Fruit fly (Drosophila melanogaster) ovary, adult (tissue): ENCODE data around the gene TP53INP.

Source experiments
- CG17801 ChIP-seq: fragments of 200-800 bp; optimal IDR thresholded peaks from 2 replicates; lab custom pipeline; 2019; ENCODE audit warnings: missing biosample characterization, mild to moderate bottlenecking, missing genetic modification characterization, moderate library complexity; ENCODE audit not compliant: partially characterized antibody

Gene TP53INP

DNA sequence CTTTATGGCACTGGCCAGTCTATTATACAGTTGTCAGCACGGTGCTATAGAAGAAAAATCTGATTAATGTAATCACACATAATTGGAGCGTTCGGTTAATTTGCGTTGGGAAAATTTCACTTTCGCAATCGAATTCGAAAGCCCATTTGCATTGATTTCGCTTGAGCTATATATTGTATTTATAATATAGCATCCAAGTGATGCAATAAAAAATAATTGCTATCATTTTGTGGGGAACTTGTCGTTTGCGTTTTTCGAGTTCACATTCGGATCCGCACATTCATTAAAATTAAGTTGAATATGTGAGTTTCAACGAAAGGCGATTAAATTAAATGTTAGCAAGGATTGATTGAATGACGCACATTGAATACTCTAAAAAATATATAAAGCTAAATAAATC, 10.3 kb downstream of the TP53INP start:
- TF ChIP-seq CG17801 (GFP tag; lab: Kevin White, UChicago) = no peak

DNA sequence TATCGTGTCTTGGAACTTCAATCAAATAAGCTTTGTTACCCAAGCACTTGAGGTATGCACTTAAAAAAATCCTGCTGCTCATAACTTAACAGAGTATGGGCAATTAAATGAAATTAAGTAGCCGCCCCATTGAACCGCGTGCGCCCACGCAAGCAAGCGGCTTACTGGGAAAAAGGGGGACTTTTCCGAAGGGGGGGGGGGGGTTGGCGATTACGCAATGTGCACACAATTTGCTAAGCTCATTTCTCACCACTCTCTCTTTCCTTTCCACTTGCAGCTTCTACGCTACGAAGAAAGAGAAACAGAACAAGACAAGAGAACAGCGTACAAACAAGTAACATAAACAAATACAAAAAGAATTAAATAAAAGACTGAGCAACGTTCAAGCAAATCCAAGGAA, 10.8 kb downstream of the TP53INP start:
- TF ChIP-seq CG17801 (GFP tag; lab: Kevin White, UChicago) = no peak

DNA sequence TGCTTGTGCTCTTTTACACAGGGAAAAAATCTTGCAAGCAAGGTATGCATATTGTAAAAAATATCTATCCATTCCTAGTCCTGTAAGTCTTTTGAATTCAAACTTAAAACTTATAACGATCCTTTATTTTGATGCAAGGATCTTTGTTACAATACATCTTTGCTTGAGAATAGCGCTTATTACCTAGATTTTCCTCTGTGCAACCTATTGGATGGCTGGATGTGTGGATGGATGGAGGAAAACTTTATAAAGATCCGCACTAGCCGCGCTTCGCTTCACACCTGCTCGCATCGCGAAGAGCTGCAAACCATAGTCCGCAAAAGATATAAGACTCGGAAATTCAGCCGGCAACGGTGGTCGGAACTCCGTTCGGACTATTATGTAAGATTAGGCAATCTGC, 14.6 kb downstream of the TP53INP start, which contains the start of gene CG15020:
Gene CG15020 (plus strand): TSS at position 301 of the 400 bp plus-strand sequence.
- no peak for TF ChIP-seq CG17801 (GFP tag; lab: Kevin White, UChicago)

- TF ChIP-seq CG17801 (GFP tag; lab: Kevin White, UChicago) = no peak
These were observed 19.8 kb downstream of the TP53INP start for dm6 chr3L:4426581-4426980.

- TF ChIP-seq CG17801 (GFP tag; lab: Kevin White, UChicago) = no peak
These were observed 22.3 kb downstream of the TP53INP start, which contains the start of gene nAChRbeta1 for dm6 chr3L:4428918-4429546. Gene nAChRbeta1 (plus strand): TSS chr3L:4429349.

DNA sequence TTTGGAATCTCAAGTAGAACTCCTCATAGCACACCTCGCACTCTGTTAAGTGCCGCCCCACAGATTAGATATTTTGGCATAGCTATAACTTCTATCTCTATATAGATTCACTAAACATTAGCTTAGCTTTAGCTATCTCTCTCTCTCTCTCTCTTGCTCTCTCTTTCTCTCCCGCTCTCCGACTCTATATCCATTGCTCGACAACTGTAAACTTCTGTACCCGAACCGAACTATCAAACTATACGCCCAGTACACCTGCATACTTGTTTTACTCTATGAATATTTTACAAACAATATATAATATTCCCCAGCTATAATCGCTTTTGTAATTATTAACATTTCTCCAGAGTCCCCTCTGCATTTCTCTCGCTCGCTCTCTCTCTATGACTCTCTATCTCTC, 23.6 kb downstream of the TP53INP start:
- TF ChIP-seq CG17801 (GFP tag; lab: Kevin White, UChicago) = no peak

DNA sequence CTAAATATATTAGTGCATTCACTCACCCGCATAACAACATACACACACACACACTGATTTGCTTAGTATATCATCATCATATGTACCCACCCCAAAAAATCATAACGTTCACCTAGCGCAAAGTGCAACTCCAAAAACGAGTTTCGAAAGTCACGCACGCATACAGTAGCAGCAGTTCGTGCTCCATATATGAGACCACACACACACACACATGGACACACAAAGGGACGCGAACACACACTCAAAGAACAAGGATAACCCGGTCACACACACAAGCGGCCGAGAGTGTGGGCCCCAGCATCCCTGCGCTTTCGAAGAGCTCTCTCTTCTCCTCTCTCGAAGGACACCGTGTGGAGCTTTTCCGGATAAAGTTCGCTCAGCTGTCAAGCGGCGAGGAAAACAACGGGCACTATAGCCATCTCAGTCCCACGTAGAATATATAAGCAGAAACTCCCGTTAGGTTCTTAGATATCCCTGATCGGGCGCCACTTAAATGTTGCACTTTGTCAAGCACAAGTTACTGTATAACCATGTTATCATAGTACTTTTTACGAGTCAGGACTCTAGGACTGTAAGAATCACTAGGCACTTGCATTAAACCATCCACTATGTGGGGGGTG, 24.5 kb downstream of the TP53INP start:
- no peak for TF ChIP-seq CG17801 (GFP tag; lab: Kevin White, UChicago)

DNA sequence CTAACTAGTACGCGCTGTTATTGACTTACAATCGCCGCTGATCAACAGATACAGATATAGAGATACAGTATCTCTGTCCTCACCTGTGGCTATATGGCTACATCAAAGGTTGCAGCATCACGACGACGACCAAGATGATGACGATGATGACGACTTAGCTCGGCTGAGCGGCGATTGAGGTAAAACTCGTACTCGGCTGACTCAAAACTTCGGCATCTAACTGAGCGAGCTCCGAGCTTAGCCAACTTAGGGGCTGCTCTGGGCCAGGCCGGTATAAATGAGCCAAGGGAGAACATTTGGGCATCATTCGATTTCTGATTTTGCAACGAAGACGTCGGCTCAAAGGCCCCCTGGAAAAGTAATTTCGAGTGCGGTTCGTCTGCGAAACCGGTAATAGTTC, 29.7 kb downstream of the TP53INP start, which contains the start of gene CG15021:
Gene CG15021 (plus strand): TSS at position 301 of the 400 bp plus-strand sequence.
- no peak for TF ChIP-seq CG17801 (GFP tag; lab: Kevin White, UChicago)

- TF ChIP-seq CG17801 (GFP tag; lab: Kevin White, UChicago) = no peak
These were observed 33.4 kb downstream of the TP53INP start for dm6 chr3L:4440153-4440552.

- TF ChIP-seq CG17801 (GFP tag; lab: Kevin White, UChicago) = no peak
These were observed 35.4 kb downstream of the TP53INP start for dm6 chr3L:4442168-4442567.

- no peak for TF ChIP-seq CG17801 (GFP tag; lab: Kevin White, UChicago)
These were observed 39.1 kb downstream of the TP53INP start for dm6 chr3L:4445824-4446223.

DNA sequence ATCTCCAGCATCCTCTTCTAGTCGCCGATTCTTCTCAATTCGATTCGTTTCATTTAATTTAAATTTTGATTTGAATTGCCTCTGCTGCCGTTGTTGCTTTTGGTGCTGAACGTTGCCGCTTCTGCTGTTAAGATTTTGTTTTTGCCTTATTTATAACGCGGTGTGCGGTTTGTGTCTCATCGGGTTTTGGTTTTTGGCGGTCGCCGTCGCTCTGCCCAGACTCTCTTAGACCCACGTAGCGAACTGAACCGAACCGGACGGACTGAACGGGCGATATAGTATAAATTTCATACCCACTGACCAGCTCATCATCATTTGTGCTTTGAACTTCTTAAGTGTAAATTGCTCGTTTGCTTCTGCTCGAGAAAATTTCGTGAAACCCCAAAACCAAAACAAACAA, 39.5 kb downstream of the TP53INP start, which contains the start of gene CG12607:
Gene CG12607 (plus strand): TSS at position 301 of the 400 bp plus-strand sequence.
- no peak for TF ChIP-seq CG17801 (GFP tag; lab: Kevin White, UChicago)

DNA sequence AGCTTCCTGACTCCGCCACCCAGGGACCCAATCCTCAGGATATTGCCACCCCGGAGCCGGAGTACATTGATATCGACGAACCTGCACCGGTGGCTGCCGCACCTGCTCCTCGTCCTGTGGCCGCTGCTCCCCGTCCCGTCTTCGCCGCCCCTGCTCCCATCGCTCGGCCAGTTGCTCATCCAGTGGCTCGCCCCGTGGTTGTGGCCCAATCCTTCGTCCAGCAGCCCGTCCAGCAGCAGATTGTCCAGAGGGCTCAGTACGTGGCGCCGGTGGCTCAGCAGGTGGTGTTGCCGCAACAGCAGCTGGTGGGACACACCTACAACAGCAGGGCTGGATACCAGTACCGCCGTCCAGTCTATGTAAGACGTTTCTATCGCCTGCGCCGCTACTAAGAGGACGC, 40.5 kb downstream of the TP53INP start:
- TF ChIP-seq CG17801 (GFP tag; lab: Kevin White, UChicago) = no peak

- no peak for TF ChIP-seq CG17801 (GFP tag; lab: Kevin White, UChicago)
These were observed 51.3 kb downstream of the TP53INP start, which contains the start of gene CG11345 for dm6 chr3L:4458063-4458462. Gene CG11345 (minus strand): TSS chr3L:4458163.

DNA sequence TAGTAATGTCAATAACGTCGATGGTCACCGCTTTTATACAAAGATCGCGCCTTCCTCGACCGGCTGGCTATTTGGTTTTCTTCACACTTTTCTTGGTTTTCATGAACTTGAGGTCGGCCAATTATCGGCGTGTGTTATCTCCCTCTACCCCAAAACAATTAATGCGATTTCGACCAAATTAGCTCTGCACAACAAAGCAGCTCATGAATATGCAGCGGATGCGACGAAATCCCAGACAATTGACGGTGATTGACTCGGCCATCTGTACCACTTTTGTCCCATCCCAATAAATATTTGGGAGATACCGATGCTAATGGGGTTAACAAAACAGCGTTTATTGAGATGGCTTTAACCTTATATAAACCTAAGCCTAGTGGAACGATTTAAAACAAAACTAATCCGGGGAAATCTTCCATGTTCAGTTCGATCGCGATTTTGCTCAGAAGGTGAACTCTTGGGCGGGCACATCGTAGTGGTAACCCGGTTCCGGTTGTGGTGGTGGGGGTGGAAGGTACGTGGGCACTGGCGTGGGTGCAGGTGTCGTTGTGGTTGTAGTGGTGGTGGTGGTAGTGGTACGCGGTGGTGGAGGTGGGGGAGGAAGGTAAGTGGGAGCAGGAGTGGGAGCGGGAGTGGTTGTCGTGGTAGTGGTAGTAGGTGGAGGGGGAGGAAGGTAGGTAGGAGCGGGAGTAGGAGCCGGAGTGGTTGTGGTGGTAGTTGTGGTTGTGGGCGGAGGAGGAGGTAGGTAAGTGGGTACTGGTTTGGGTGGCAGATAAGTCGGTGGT, 53.8 kb downstream of the TP53INP start, which contains the start of gene CG15022:
Gene CG15022 (minus strand): TSS at position 11 of the 782 bp plus-strand sequence.
- no peak for TF ChIP-seq CG17801 (GFP tag; lab: Kevin White, UChicago)
